Fruit fly (Drosophila melanogaster) whole organism, embryonic: ENCODE data around the gene Rpt4.

Source experiments
- CG11504 ChIP-seq: fragments of 200-800 bp; sonication (Bioruptor generic); optimal IDR thresholded peaks from 3 replicates; lab custom pipeline; 2019; ENCODE audit warnings: missing biosample characterization, mild to moderate bottlenecking, missing genetic modification characterization, moderate library complexity
- CG12155 ChIP-seq: fragments of 200-800 bp; sonication (Bioruptor generic); optimal IDR thresholded peaks from 3 replicates; lab custom pipeline; 2016; ENCODE audit warnings: missing biosample characterization, missing genetic modification characterization
- CG12236 ChIP-seq: fragments of 200-800 bp; sonication (Bioruptor generic); optimal IDR thresholded peaks from 2 replicates; lab custom pipeline; 2016; ENCODE audit warnings: missing biosample characterization, missing genetic modification characterization
- CG12391 ChIP-seq: fragments of 200-800 bp; sonication (Bioruptor generic); optimal IDR thresholded peaks from 3 replicates; lab custom pipeline; 2018; ENCODE audit warnings: missing biosample characterization, mild to moderate bottlenecking, missing genetic modification characterization, moderate library complexity
- CG12744 ChIP-seq: fragments of 200-800 bp; sonication (Bioruptor generic); optimal IDR thresholded peaks from 2 replicates; lab custom pipeline; 2016; ENCODE audit warnings: missing biosample characterization, missing genetic modification characterization
- CG13287 ChIP-seq: fragments of 200-800 bp; sonication (Bioruptor generic); IDR thresholded peaks from 2 replicates; pipeline ENCODE4 v1.3.6; 2022; ENCODE audit warnings: missing biosample characterization, missing genetic modification characterization; ENCODE audit not compliant: partially characterized antibody
- CG13894 ChIP-seq: fragments of 200-800 bp; sonication (Bioruptor generic); optimal IDR thresholded peaks from 3 replicates; lab custom pipeline; 2018; ENCODE audit warnings: missing biosample characterization, mild to moderate bottlenecking, missing genetic modification characterization, moderate library complexity
- CG14710 ChIP-seq: fragments of 200-800 bp; sonication (Bioruptor generic); optimal IDR thresholded peaks from 3 replicates; lab custom pipeline; 2019; ENCODE audit warnings: missing biosample characterization, mild to moderate bottlenecking, missing genetic modification characterization, moderate library complexity
- CG17568 ChIP-seq: fragments of 200-800 bp; sonication (Bioruptor generic); optimal IDR thresholded peaks from 2 replicates; lab custom pipeline; 2018; ENCODE audit warnings: missing biosample characterization, mild to moderate bottlenecking, missing genetic modification characterization, moderate library complexity
- CG2120 ChIP-seq: fragments of 200-800 bp; sonication (Bioruptor generic); optimal IDR thresholded peaks from 3 replicates; lab custom pipeline; 2016; ENCODE audit warnings: missing biosample characterization, missing genetic modification characterization
- CG32772 ChIP-seq: fragments of 200-800 bp; sonication (Bioruptor generic); IDR thresholded peaks from 2 replicates; pipeline ENCODE4 v1.3.6; 2022; ENCODE audit warnings: missing biosample characterization, missing genetic modification characterization
- CG34422 ChIP-seq: fragments of 200-800 bp; sonication (Bioruptor generic); IDR thresholded peaks from 3 replicates; pipeline ENCODE4 v1.3.6; 2022; ENCODE audit warnings: missing biosample characterization, missing genetic modification characterization
- CG4404 ChIP-seq: fragments of 200-800 bp; sonication (Bioruptor generic); IDR thresholded peaks from 2 replicates; pipeline ENCODE4 v1.3.6; 2022; ENCODE audit warnings: missing biosample characterization, missing genetic modification characterization
- CG6683 ChIP-seq: fragments of 200-800 bp; sonication (Bioruptor generic); optimal IDR thresholded peaks from 2 replicates; lab custom pipeline; 2017; ENCODE audit warnings: missing biosample characterization, mild to moderate bottlenecking, missing genetic modification characterization, missing genetic modification reagents
- CG7786 ChIP-seq: fragments of 200-800 bp; sonication (Bioruptor generic); optimal IDR thresholded peaks from 2 replicates; lab custom pipeline; 2016; ENCODE audit warnings: missing biosample characterization, missing genetic modification characterization
- CG9609 ChIP-seq: fragments of 200-800 bp; sonication (Bioruptor generic); optimal IDR thresholded peaks from 3 replicates; lab custom pipeline; 2016; ENCODE audit warnings: missing biosample characterization, missing genetic modification characterization
- CHES-1-like ChIP-seq: fragments of 200-800 bp; sonication (Bioruptor generic); optimal IDR thresholded peaks from 2 replicates; lab custom pipeline; 2016; ENCODE audit warnings: missing biosample characterization, missing genetic modification characterization
- CrebB ChIP-seq: fragments of 200-800 bp; sonication (Bioruptor generic); optimal IDR thresholded peaks from 3 replicates; lab custom pipeline; 2018; ENCODE audit warnings: missing biosample characterization, mild to moderate bottlenecking, missing genetic modification characterization
- Dip3 ChIP-seq: fragments of 200-800 bp; sonication (Bioruptor generic); optimal IDR thresholded peaks from 3 replicates; lab custom pipeline; 2016; ENCODE audit warnings: missing biosample characterization, missing genetic modification characterization
- E2f2 ChIP-seq: fragments of 200-800 bp; sonication (Bioruptor generic); IDR thresholded peaks from 2 replicates; pipeline ENCODE4 v1.3.6; 2022; ENCODE audit warnings: missing biosample characterization, missing genetic modification characterization
- H2.0 ChIP-seq: fragments of 200-800 bp; sonication (Bioruptor generic); IDR thresholded peaks from 2 replicates; pipeline ENCODE4 v1.3.6; 2022; ENCODE audit warnings: missing biosample characterization, missing genetic modification characterization
- HLH4C ChIP-seq: fragments of 200-800 bp; sonication (Bioruptor generic); IDR thresholded peaks from 3 replicates; pipeline ENCODE4 v1.3.6; 2022; ENCODE audit warnings: missing biosample characterization, missing genetic modification characterization; ENCODE audit not compliant: partially characterized antibody
- Hand ChIP-seq: fragments of 200-800 bp; sonication (Bioruptor generic); optimal IDR thresholded peaks from 2 replicates; lab custom pipeline; 2017; ENCODE audit warnings: mild to moderate bottlenecking, missing biosample characterization, missing genetic modification reagents, missing genetic modification characterization
- HmgD ChIP-seq: fragments of 200-800 bp; sonication (Bioruptor generic); optimal IDR thresholded peaks from 3 replicates; lab custom pipeline; 2016; ENCODE audit warnings: missing biosample characterization, missing genetic modification characterization
- Hmr ChIP-seq: fragments of 200-800 bp; sonication (Bioruptor generic); optimal IDR thresholded peaks from 3 replicates; lab custom pipeline; 2017; ENCODE audit warnings: mild to moderate bottlenecking, missing biosample characterization, missing genetic modification reagents, missing genetic modification characterization
- Hmx ChIP-seq: fragments of 200-800 bp; sonication (Bioruptor generic); optimal IDR thresholded peaks from 2 replicates; lab custom pipeline; 2016; ENCODE audit warnings: missing biosample characterization, missing genetic modification characterization
- Hr78 ChIP-seq, 2 experiments: fragments of 200-800 bp in 1 of 2; fragments of >200 bp in 1 of 2; sonication (Bioruptor generic) in 1 of 2; optimal IDR thresholded peaks; 2 replicates each; lab custom pipeline; 2017 to 2019; ENCODE audit warnings: missing biosample characterization in 2 of 2, missing genetic modification characterization in 2 of 2, mild to moderate bottlenecking in 1 of 2, moderate library complexity in 1 of 2
- Lhr ChIP-seq: fragments of 200-800 bp; sonication (Bioruptor generic); optimal IDR thresholded peaks from 3 replicates; lab custom pipeline; 2017; ENCODE audit warnings: mild to moderate bottlenecking, missing biosample characterization, missing genetic modification reagents, missing genetic modification characterization
- MBD-R2 ChIP-seq: fragments of 200-800 bp; sonication (Bioruptor generic); IDR thresholded peaks from 2 replicates; pipeline ENCODE4 v1.3.6; 2022; ENCODE audit warnings: missing biosample characterization, missing genetic modification characterization
- Myb ChIP-seq: fragments of 200-800 bp; sonication (Bioruptor generic); optimal IDR thresholded peaks from 2 replicates; lab custom pipeline; 2016; ENCODE audit warnings: missing biosample characterization, missing genetic modification characterization
- NFAT ChIP-seq: fragments of 200-800 bp; sonication (Bioruptor generic); IDR thresholded peaks from 2 replicates; pipeline ENCODE4 v1.3.6; 2022; ENCODE audit warnings: missing biosample characterization, missing genetic modification characterization
- Rx ChIP-seq: fragments of 200-800 bp; sonication (Bioruptor generic); IDR thresholded peaks from 2 replicates; pipeline ENCODE4 v1.3.6; 2022; ENCODE audit warnings: missing biosample characterization, missing genetic modification characterization
- TFAM ChIP-seq: fragments of 200-800 bp; sonication (Bioruptor generic); optimal IDR thresholded peaks from 2 replicates; lab custom pipeline; 2017; ENCODE audit warnings: missing biosample characterization, missing genetic modification characterization, inconsistent platforms
- ap ChIP-seq: fragments of 200-800 bp; sonication (Bioruptor generic); IDR thresholded peaks from 2 replicates; pipeline ENCODE4 v1.3.6; 2022; ENCODE audit warnings: missing biosample characterization, missing genetic modification characterization
- bab2 ChIP-seq: fragments of 200-800 bp; sonication (Bioruptor generic); optimal IDR thresholded peaks from 2 replicates; lab custom pipeline; 2016; ENCODE audit warnings: missing biosample characterization, missing genetic modification characterization
- bsh ChIP-seq, 2 experiments: fragments of 200-800 bp; sonication (Bioruptor generic); optimal IDR thresholded peaks; 2 replicates each; lab custom pipeline; 2017 to 2018; ENCODE audit warnings: mild to moderate bottlenecking in 2 of 2, missing biosample characterization in 2 of 2, missing genetic modification characterization in 2 of 2, moderate library complexity in 1 of 2
- ewg ChIP-seq: fragments of 200-800 bp; sonication (Bioruptor generic); optimal IDR thresholded peaks from 3 replicates; lab custom pipeline; 2017; ENCODE audit warnings: mild to moderate bottlenecking, missing biosample characterization, missing genetic modification reagents, missing genetic modification characterization
- gcm2 ChIP-seq: fragments of 200-800 bp; sonication (Bioruptor generic); optimal IDR thresholded peaks from 2 replicates; lab custom pipeline; 2016; ENCODE audit warnings: missing biosample characterization, missing genetic modification characterization
- gem ChIP-seq: fragments of 200-800 bp; sonication (Bioruptor generic); optimal IDR thresholded peaks from 2 replicates; lab custom pipeline; 2019; ENCODE audit warnings: missing biosample characterization, mild to moderate bottlenecking, missing genetic modification characterization, moderate library complexity
- grau ChIP-seq: fragments of 200-800 bp; optimal IDR thresholded peaks from 3 replicates; lab custom pipeline; 2019; ENCODE audit warnings: missing biosample characterization, mild to moderate bottlenecking, missing genetic modification characterization, moderate library complexity
- grn ChIP-seq: fragments of 200-800 bp; sonication (Bioruptor generic); optimal IDR thresholded peaks from 3 replicates; lab custom pipeline; 2017; ENCODE audit warnings: missing biosample characterization, missing genetic modification characterization
- gsb-n ChIP-seq: fragments of 200-800 bp; sonication (Bioruptor generic); optimal IDR thresholded peaks from 3 replicates; lab custom pipeline; 2018; ENCODE audit warnings: missing biosample characterization, mild to moderate bottlenecking, missing genetic modification characterization
- hth ChIP-seq: fragments of >200 bp; optimal IDR thresholded peaks from 2 replicates; lab custom pipeline; 2017; ENCODE audit warnings: inconsistent platforms
- ind ChIP-seq: fragments of 200-800 bp; sonication (Bioruptor generic); optimal IDR thresholded peaks from 3 replicates; lab custom pipeline; 2016; ENCODE audit warnings: missing biosample characterization, missing genetic modification characterization
- mld ChIP-seq: fragments of 200-800 bp; sonication (Bioruptor generic); IDR thresholded peaks from 3 replicates; pipeline ENCODE4 v1.3.6; 2022; ENCODE audit warnings: missing biosample characterization, missing genetic modification characterization; ENCODE audit not compliant: partially characterized antibody
- nerfin-1 ChIP-seq: fragments of 200-800 bp; sonication (Bioruptor generic); optimal IDR thresholded peaks from 3 replicates; lab custom pipeline; 2019; ENCODE audit warnings: missing biosample characterization, mild to moderate bottlenecking, missing genetic modification characterization, moderate library complexity
- schlank ChIP-seq: fragments of 200-800 bp; sonication (Bioruptor generic); optimal IDR thresholded peaks from 2 replicates; lab custom pipeline; 2018; ENCODE audit warnings: missing biosample characterization, mild to moderate bottlenecking, missing genetic modification characterization
- tio ChIP-seq: fragments of 200-800 bp; sonication (Bioruptor generic); optimal IDR thresholded peaks from 2 replicates; lab custom pipeline; 2017; ENCODE audit warnings: missing biosample characterization, missing genetic modification characterization, inconsistent platforms
- trh ChIP-seq: fragments of 200-800 bp; sonication (Bioruptor generic); optimal IDR thresholded peaks from 2 replicates; lab custom pipeline; 2016; ENCODE audit warnings: missing biosample characterization, missing genetic modification characterization

Rpt4 gene

dm6 chrX:6330369-6330949 lies 39.4 kb upstream of the Rpt4 start, which contains the start of gene CG42240 (continued):
- TF ChIP-seq ind (GFP tag; lab: Kevin White, UChicago) (peak; percentile 89), Hand (GFP tag; lab: Kevin White, UChicago) (peak; percentile 88), Dip3 (GFP tag; lab: Kevin White, UChicago) (peak; percentile 29), H2.0 (GFP tag; lab: Robert Waterston, UW) (peak; percentile 60), CG11504 (tag; lab: Kevin White, UChicago) (peak; percentile 94), gsb-n (peak; percentile 85), Rx (GFP tag; lab: Robert Waterston, UW) (peak; percentile 52; the same call in 1 of the 2 replicates), Hmx (peak; percentile 62), HmgD (GFP tag; lab: Kevin White, UChicago) (no peak), hth (lab: Kevin White, UChicago) (no peak), mld (GFP tag; lab: Robert Waterston, UW) (no peak), CG14710 (peak; percentile 92), CG13894 (tag; lab: Kevin White, UChicago) (peak; percentile 68), Hmr (GFP tag; lab: Kevin White, UChicago) (peak; percentile 94), CG32772 (peak; percentile 78), grn (GFP tag; lab: Kevin White, UChicago) (no peak), CG13287 (GFP tag; lab: Robert Waterston, UW) (no peak), Lhr (GFP tag; lab: Kevin White, UChicago) (peak; percentile 77), E2f2 (GFP tag; lab: Robert Waterston, UW) (peak; percentile 59; the same call in 1 of the 2 replicates), nerfin-1 (tag; lab: Kevin White, UChicago) (peak; percentile 89), ap (GFP tag; lab: Robert Waterston, UW) (peak; percentile 3; the same call in 1 of the 2 replicates), CG12744 (GFP tag; lab: Kevin White, UChicago) (no peak), CG12155 (GFP tag; lab: Kevin White, UChicago) (peak; percentile 75), CG4404 (GFP tag; lab: Robert Waterston, UW) (peak; percentile 61), TFAM (peak; percentile 6), CHES-1-like (GFP tag; lab: Kevin White, UChicago) (peak; percentile 77), CG12391 (tag; lab: Kevin White, UChicago) (peak; percentile 93), CG34422 (GFP tag; lab: Robert Waterston, UW) (peak; percentile 66; the same call in 2 of the 3 replicates), ewg (GFP tag; lab: Kevin White, UChicago) (peak; percentile 92), schlank (tag; lab: Kevin White, UChicago) (peak; percentile 14), CG9609 (GFP tag; lab: Kevin White, UChicago) (peak; percentile 57), gcm2 (GFP tag; lab: Kevin White, UChicago) (peak; percentile 45), Myb (GFP tag; lab: Kevin White, UChicago) (peak; percentile 41), tio (GFP tag; lab: Kevin White, UChicago) (peak; percentile 92), CG17568 (GFP tag; lab: Kevin White, UChicago) (peak; percentile 76), CG7786 (GFP tag; lab: Kevin White, UChicago) (peak; percentile 67), MBD-R2 (GFP tag; lab: Robert Waterston, UW) (peak; percentile 23; the same call in 1 of the 2 replicates), gem (tag; lab: Kevin White, UChicago) (peak; percentile 95), CG12236 (peak; percentile 74), NFAT (GFP tag; lab: Robert Waterston, UW) (peak; percentile 40; the same call in 1 of the 2 replicates), Hr78 (GFP tag; optimal IDR thresholded peaks at IDR 0.05; lab: Kevin White, UChicago) (peak in 1 of 2 experiments; percentile 88), trh (GFP tag; lab: Kevin White, UChicago) (peak; percentile 61), bab2 (GFP tag; lab: Kevin White, UChicago) (peak; percentile 77), bsh (GFP tag; optimal IDR thresholded peaks at IDR 0.05; lab: Kevin White, UChicago) (peak; percentile 87 to 91), CrebB (tag; lab: Kevin White, UChicago) (peak; percentile 80), grau (tag; lab: Kevin White, UChicago) (peak; percentile 92), CG2120 (GFP tag; lab: Kevin White, UChicago) (peak; percentile 88), CG6683 (GFP tag; lab: Kevin White, UChicago) (peak; percentile 81), HLH4C (no peak)
